Fruit fly (Drosophila melanogaster): ENCODE results near the gene CG9121.

The CG9121 gene

dm6 chr2L:5004677-5005463 is 46.0 kb downstream of the CG9121 start:
- TF ChIP-seq Crg-1 (GFP tag; optimal IDR thresholded peaks at IDR 0.05) = peak; percentile 89
- no peak for TF ChIP-seq kay (GFP tag; ENCODE audit: borderline replicate concordance)
- TF ChIP-seq cnc (optimal IDR thresholded peaks at IDR 0.05) = no peak
- peak; percentile 95 for TF ChIP-seq Clk (GFP tag; optimal IDR thresholded peaks at IDR 0.05)
- peak; percentile 88 for TF ChIP-seq CG11617 (GFP tag; optimal IDR thresholded peaks at IDR 0.05)
- TF ChIP-seq bab1 (GFP tag; optimal IDR thresholded peaks at IDR 0.05) = peak; percentile 89
- TF ChIP-seq pad (GFP tag; optimal IDR thresholded peaks at IDR 0.05) = peak; percentile 80
- peak; percentile 31 for TF ChIP-seq ovo (GFP tag; optimal IDR thresholded peaks at IDR 0.05)
- peak; percentile 93 for TF ChIP-seq Hr96 (GFP tag; optimal IDR thresholded peaks at IDR 0.05)
- TF ChIP-seq CG33017 (tag; optimal IDR thresholded peaks at IDR 0.05) = peak; percentile 96
- TF ChIP-seq CG12768 (GFP tag; optimal IDR thresholded peaks at IDR 0.05) = peak; percentile 97
- peak; percentile 76 for TF ChIP-seq Mnt (GFP tag; optimal IDR thresholded peaks at IDR 0.05)
- peak; percentile 93 for TF ChIP-seq toe (GFP tag; optimal IDR thresholded peaks at IDR 0.05)
- TF ChIP-seq CG5204 (GFP tag; optimal IDR thresholded peaks at IDR 0.05) = peak; percentile 96
- TF ChIP-seq CG7045 (GFP tag; optimal IDR thresholded peaks at IDR 0.05) = peak; percentile 97
- peak; percentile 78 for TF ChIP-seq CG1620 (GFP tag; optimal IDR thresholded peaks at IDR 0.05)
- peak; percentile 96 for TF ChIP-seq CG7101 (tag; optimal IDR thresholded peaks at IDR 0.05)
- TF ChIP-seq cic (GFP tag; optimal IDR thresholded peaks at IDR 0.05) = peak; percentile 69
- TF ChIP-seq CG14711 (tag; optimal IDR thresholded peaks at IDR 0.05) = peak; percentile 90
- TF ChIP-seq tj (GFP tag; optimal IDR thresholded peaks at IDR 0.05) = peak; percentile 48

DNA sequence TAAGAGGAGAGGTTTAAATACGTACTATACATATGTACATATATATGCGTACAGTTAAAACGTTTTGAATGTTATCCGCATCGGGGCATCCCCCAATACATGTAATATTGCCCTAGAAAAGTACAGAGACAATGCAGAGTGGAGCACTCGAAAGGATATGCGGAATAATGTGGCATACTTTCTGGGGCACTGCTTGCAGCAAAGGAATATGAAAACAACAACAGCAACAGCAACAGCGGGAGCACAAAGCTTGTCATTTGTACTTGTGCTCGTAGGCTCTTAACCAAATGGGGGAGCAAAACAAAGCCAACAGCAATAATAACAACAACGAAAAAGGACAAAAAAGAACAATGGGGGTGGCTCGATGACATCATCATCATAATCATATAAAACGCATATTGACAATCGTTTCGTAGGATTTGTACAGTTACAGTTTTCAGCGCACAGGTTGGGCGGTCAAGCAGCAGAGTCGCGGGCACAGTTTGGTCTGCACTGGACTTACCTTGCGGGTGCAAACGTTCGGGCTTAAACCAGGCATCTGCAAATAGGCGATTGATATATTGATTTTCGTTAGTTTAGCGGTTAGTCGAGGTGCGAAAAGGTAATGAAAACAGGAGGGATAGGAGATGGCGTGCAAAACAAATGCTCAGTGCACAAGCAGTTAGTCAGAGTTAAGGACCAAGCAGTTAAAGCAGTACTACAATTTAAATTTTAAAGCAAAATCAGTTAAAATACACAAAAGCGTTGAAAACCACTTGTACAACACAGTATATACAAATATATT is 47.0 kb downstream of the CG9121 start:
- TF ChIP-seq kay (GFP tag; ENCODE audit: borderline replicate concordance) = no peak
- no peak for TF ChIP-seq Clk (GFP tag; optimal IDR thresholded peaks at IDR 0.05)

DNA sequence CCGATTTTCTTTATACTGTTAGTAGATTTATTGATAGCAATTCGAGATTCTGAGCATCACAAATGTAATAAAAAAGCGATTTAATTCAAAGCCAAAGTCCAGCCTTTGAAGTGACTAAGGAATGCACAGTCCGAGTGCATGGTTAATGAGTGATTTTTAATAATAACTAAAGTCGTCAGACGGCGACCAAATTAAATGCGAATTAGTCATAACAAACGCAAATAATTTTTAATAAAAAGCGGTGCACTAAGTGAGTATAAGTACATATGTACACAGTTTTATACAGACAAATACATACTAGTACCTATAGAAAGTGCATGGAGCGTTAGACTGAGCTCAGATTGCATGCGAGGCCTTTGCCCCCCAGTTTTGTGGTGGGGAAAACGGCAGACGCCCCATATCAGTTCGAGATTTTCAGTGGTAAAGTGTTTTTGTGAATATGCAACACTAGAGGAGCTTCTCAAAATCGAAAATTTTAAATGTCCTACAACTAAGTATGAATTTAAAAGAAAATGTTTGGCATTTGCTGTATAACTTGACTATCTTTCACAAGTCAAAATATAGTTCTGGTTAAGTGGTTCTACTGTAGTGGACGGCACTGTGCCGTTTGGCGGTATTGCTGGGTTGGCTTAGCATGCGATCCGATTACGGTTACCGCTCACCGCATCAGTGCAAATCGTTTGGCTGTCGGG is 48.0 kb downstream of the CG9121 start:
- no peak for TF ChIP-seq cnc (optimal IDR thresholded peaks at IDR 0.05)
- TF ChIP-seq tj (GFP tag; optimal IDR thresholded peaks at IDR 0.05) = peak; percentile 64
- TF ChIP-seq CG14711 (tag; optimal IDR thresholded peaks at IDR 0.05) = peak; percentile 52
- no peak for TF ChIP-seq ovo (GFP tag; optimal IDR thresholded peaks at IDR 0.05)
- peak; percentile 97 for TF ChIP-seq kay (GFP tag; ENCODE audit: borderline replicate concordance)
- TF ChIP-seq cic (GFP tag; optimal IDR thresholded peaks at IDR 0.05) = peak; percentile 70
- peak; percentile 82 for TF ChIP-seq CG12768 (GFP tag; optimal IDR thresholded peaks at IDR 0.05)
- TF ChIP-seq pad (GFP tag; optimal IDR thresholded peaks at IDR 0.05) = peak; percentile 39
- peak; percentile 10 for TF ChIP-seq bab1 (GFP tag; optimal IDR thresholded peaks at IDR 0.05)
- peak; percentile 85 for TF ChIP-seq CG33017 (tag; optimal IDR thresholded peaks at IDR 0.05)
- TF ChIP-seq Mnt (GFP tag; optimal IDR thresholded peaks at IDR 0.05) = peak; percentile 32
- TF ChIP-seq CG11617 (GFP tag; optimal IDR thresholded peaks at IDR 0.05) = peak; percentile 54
- TF ChIP-seq Crg-1 (GFP tag; optimal IDR thresholded peaks at IDR 0.05) = peak; percentile 29
- TF ChIP-seq Clk (GFP tag; optimal IDR thresholded peaks at IDR 0.05) = peak; percentile 13
- TF ChIP-seq CG7045 (GFP tag; optimal IDR thresholded peaks at IDR 0.05) = peak; percentile 74
- peak; percentile 76 for TF ChIP-seq CG7101 (tag; optimal IDR thresholded peaks at IDR 0.05)
- peak; percentile 36 for TF ChIP-seq Hr96 (GFP tag; optimal IDR thresholded peaks at IDR 0.05)
- peak; percentile 25 for TF ChIP-seq toe (GFP tag; optimal IDR thresholded peaks at IDR 0.05)
- no peak for TF ChIP-seq CG1620 (GFP tag; optimal IDR thresholded peaks at IDR 0.05)
- peak; percentile 7 for TF ChIP-seq CG5204 (GFP tag; optimal IDR thresholded peaks at IDR 0.05)

dm6 chr2L:5002031-5002430 is 48.8 kb downstream of the CG9121 start:
- TF ChIP-seq bab1 (GFP tag; optimal IDR thresholded peaks at IDR 0.05) = no peak

- TF ChIP-seq CG7045 (GFP tag; optimal IDR thresholded peaks at IDR 0.05) (no peak), CG5204 (GFP tag; optimal IDR thresholded peaks at IDR 0.05) (no peak), kay (GFP tag; ENCODE audit: borderline replicate concordance) (peak; percentile 41), CG12768 (GFP tag; optimal IDR thresholded peaks at IDR 0.05) (no peak)
Measured at dm6 chr2L:5001582-5001929, 49.3 kb downstream of the CG9121 start.

DNA sequence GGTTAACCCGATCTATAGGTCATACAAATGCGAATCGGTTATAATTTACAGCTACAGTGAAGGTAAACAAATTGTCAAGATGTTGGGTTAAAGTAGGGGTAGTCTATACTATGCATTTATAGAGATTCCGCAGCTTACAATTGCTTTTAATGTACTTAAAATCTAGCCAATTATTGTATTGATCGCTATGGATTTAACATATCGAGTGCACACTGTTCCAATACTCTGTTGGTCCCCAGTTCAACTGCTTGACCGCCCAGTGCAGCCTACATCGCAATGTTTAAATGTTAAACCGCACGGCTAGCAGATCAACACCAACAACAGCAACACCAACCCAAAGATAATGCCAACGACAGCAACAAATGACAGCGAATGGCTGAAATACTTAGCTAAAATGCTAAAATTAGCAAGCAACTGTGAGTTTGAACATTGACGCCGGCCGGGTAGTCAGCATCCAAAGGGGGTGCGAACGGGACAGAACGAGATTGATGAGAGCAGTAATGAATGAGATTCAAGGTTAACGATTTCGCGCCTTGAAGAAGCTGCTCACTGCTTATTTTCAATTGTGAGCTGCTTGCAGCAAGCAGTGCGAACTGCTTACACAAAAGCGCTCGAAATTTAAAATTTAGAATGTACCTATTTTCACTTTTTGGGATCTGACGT is 49.8 kb downstream of the CG9121 start:
- TF ChIP-seq CG5204 (GFP tag; optimal IDR thresholded peaks at IDR 0.05) = no peak
- peak; percentile 68 for TF ChIP-seq tj (GFP tag; optimal IDR thresholded peaks at IDR 0.05)
- peak; percentile 35 for TF ChIP-seq CG14711 (tag; optimal IDR thresholded peaks at IDR 0.05)
- no peak for TF ChIP-seq ovo (GFP tag; optimal IDR thresholded peaks at IDR 0.05)
- peak; percentile 11 for TF ChIP-seq CG12768 (GFP tag; optimal IDR thresholded peaks at IDR 0.05)
- no peak for TF ChIP-seq CG7045 (GFP tag; optimal IDR thresholded peaks at IDR 0.05)
- TF ChIP-seq Clk (GFP tag; optimal IDR thresholded peaks at IDR 0.05) = no peak
- TF ChIP-seq kay (GFP tag; ENCODE audit: borderline replicate concordance) = peak; percentile 33
- TF ChIP-seq toe (GFP tag; optimal IDR thresholded peaks at IDR 0.05) = no peak
- no peak for TF ChIP-seq bab1 (GFP tag; optimal IDR thresholded peaks at IDR 0.05)
- TF ChIP-seq Hr96 (GFP tag; optimal IDR thresholded peaks at IDR 0.05) = no peak
- no peak for TF ChIP-seq CG7101 (tag; optimal IDR thresholded peaks at IDR 0.05)
- TF ChIP-seq cic (GFP tag; optimal IDR thresholded peaks at IDR 0.05) = peak; percentile 72
- no peak for TF ChIP-seq CG1620 (GFP tag; optimal IDR thresholded peaks at IDR 0.05)
- TF ChIP-seq CG11617 (GFP tag; optimal IDR thresholded peaks at IDR 0.05) = no peak
- TF ChIP-seq cnc (optimal IDR thresholded peaks at IDR 0.05) = no peak
- TF ChIP-seq Crg-1 (GFP tag; optimal IDR thresholded peaks at IDR 0.05) = no peak
- no peak for TF ChIP-seq CG33017 (tag; optimal IDR thresholded peaks at IDR 0.05)
- TF ChIP-seq pad (GFP tag; optimal IDR thresholded peaks at IDR 0.05) = peak; percentile 97
- no peak for TF ChIP-seq Mnt (GFP tag; optimal IDR thresholded peaks at IDR 0.05)

Data from whole organism, adult.